Fruit fly (Drosophila melanogaster) whole organism, embryonic: ENCODE data around the gene Lerp.

Experiments
- BEAF-32 ChIP-seq: fragments of 200-800 bp; sonication (Bioruptor generic); optimal IDR thresholded peaks from 3 replicates; lab custom pipeline; 2017; ENCODE audit warnings: missing biosample characterization, missing genetic modification characterization, mild to moderate bottlenecking, moderate library complexity, missing genetic modification reagents
- CG11696 ChIP-seq: fragments of 200-800 bp; sonication (Bioruptor generic); IDR thresholded peaks from 2 replicates; pipeline ENCODE4 v1.3.6; 2022; ENCODE audit warnings: missing biosample characterization, missing genetic modification characterization
- CG12659 ChIP-seq: fragments of 200-800 bp; sonication (Bioruptor generic); optimal IDR thresholded peaks from 3 replicates; lab custom pipeline; 2017; ENCODE audit warnings: mild to moderate bottlenecking, missing biosample characterization, missing genetic modification reagents, missing genetic modification characterization
- CG15514 ChIP-seq: fragments of 200-800 bp; sonication (Bioruptor generic); optimal IDR thresholded peaks from 3 replicates; lab custom pipeline; 2017; ENCODE audit warnings: missing biosample characterization, missing genetic modification characterization, mild to moderate bottlenecking, moderate library complexity, missing genetic modification reagents
- CG1603 ChIP-seq: fragments of 200-800 bp; sonication (Bioruptor generic); optimal IDR thresholded peaks from 2 replicates; lab custom pipeline; 2019; ENCODE audit warnings: missing biosample characterization, mild to moderate bottlenecking, missing genetic modification characterization, moderate library complexity
- CG16813 ChIP-seq: fragments of 200-800 bp; sonication (Bioruptor generic); IDR thresholded peaks from 3 replicates; pipeline ENCODE4 v1.3.6; 2022; ENCODE audit warnings: missing biosample characterization, missing genetic modification characterization; ENCODE audit not compliant: partially characterized antibody
- CG17361 ChIP-seq: fragments of 200-800 bp; sonication (Bioruptor generic); IDR thresholded peaks from 3 replicates; pipeline ENCODE4 v1.3.6; 2022; ENCODE audit warnings: missing biosample characterization, missing genetic modification characterization
- CG17385 ChIP-seq: fragments of 200-800 bp; sonication (Bioruptor generic); optimal IDR thresholded peaks from 3 replicates; lab custom pipeline; 2018; ENCODE audit warnings: missing biosample characterization, mild to moderate bottlenecking, missing genetic modification characterization
- CG17829 ChIP-seq: fragments of 200-800 bp; optimal IDR thresholded peaks from 2 replicates; lab custom pipeline; 2019; ENCODE audit warnings: missing biosample characterization, mild to moderate bottlenecking, missing genetic modification characterization, moderate library complexity
- CG2712 ChIP-seq: fragments of 200-800 bp; optimal IDR thresholded peaks from 3 replicates; lab custom pipeline; 2019; ENCODE audit warnings: missing biosample characterization, mild to moderate bottlenecking, missing genetic modification characterization, moderate library complexity
- CG3281 ChIP-seq: fragments of 200-800 bp; sonication (Bioruptor generic); optimal IDR thresholded peaks from 3 replicates; lab custom pipeline; 2017; ENCODE audit warnings: missing biosample characterization, mild to moderate bottlenecking, missing genetic modification characterization
- CG33213 ChIP-seq: fragments of 200-800 bp; sonication (Bioruptor generic); optimal IDR thresholded peaks from 3 replicates; lab custom pipeline; 2016; ENCODE audit warnings: missing biosample characterization, missing genetic modification characterization
- CG34376 ChIP-seq: fragments of 200-800 bp; sonication (Bioruptor generic); optimal IDR thresholded peaks from 2 replicates; lab custom pipeline; 2018; ENCODE audit warnings: missing biosample characterization, mild to moderate bottlenecking, missing genetic modification characterization
- CG3995 ChIP-seq: fragments of 200-800 bp; sonication (Bioruptor generic); optimal IDR thresholded peaks from 3 replicates; lab custom pipeline; 2016; ENCODE audit warnings: missing biosample characterization, missing genetic modification characterization
- CG6791 ChIP-seq: fragments of 200-800 bp; sonication (Bioruptor generic); IDR thresholded peaks from 3 replicates; pipeline ENCODE4 v1.3.6; 2022; ENCODE audit warnings: missing biosample characterization, missing genetic modification characterization; ENCODE audit not compliant: partially characterized antibody
- CG9437 ChIP-seq: fragments of 200-800 bp; sonication (Bioruptor generic); optimal IDR thresholded peaks from 2 replicates; lab custom pipeline; 2018; ENCODE audit warnings: missing biosample characterization, mild to moderate bottlenecking, missing genetic modification characterization
- CG9727 ChIP-seq: fragments of 200-800 bp; sonication (Bioruptor generic); optimal IDR thresholded peaks from 3 replicates; lab custom pipeline; 2017; ENCODE audit warnings: missing biosample characterization, mild to moderate bottlenecking, missing genetic modification characterization
- Camta ChIP-seq: fragments of 200-800 bp; sonication (Bioruptor generic); optimal IDR thresholded peaks from 2 replicates; lab custom pipeline; 2016; ENCODE audit warnings: missing biosample characterization, missing genetic modification characterization
- CoRest ChIP-seq: fragments of 200-800 bp; sonication (Bioruptor generic); optimal IDR thresholded peaks from 3 replicates; lab custom pipeline; 2018; ENCODE audit warnings: missing biosample characterization, mild to moderate bottlenecking, missing genetic modification characterization, moderate library complexity
- CrebB ChIP-seq: fragments of 200-800 bp; sonication (Bioruptor generic); optimal IDR thresholded peaks from 3 replicates; lab custom pipeline; 2018; ENCODE audit warnings: missing biosample characterization, mild to moderate bottlenecking, missing genetic modification characterization
- Dp ChIP-seq: fragments of 200-800 bp; sonication (Bioruptor generic); optimal IDR thresholded peaks from 2 replicates; lab custom pipeline; 2018; ENCODE audit warnings: missing biosample characterization, mild to moderate bottlenecking, missing genetic modification characterization, moderate library complexity
- E2f2 ChIP-seq: fragments of 200-800 bp; sonication (Bioruptor generic); IDR thresholded peaks from 2 replicates; pipeline ENCODE4 v1.3.6; 2022; ENCODE audit warnings: missing biosample characterization, missing genetic modification characterization
- Eip74EF ChIP-seq, 2 experiments: fragments of 200-800 bp in 1 of 2; fragments of >200 bp in 1 of 2; sonication (Bioruptor generic) in 1 of 2; optimal IDR thresholded peaks; 2 replicates each; lab custom pipeline; 2017 to 2019; ENCODE audit warnings: missing biosample characterization in 2 of 2, missing genetic modification characterization in 2 of 2, mild to moderate bottlenecking in 1 of 2, moderate library complexity in 1 of 2
- Ets97D ChIP-seq: fragments of 200-800 bp; sonication (Bioruptor generic); optimal IDR thresholded peaks from 3 replicates; lab custom pipeline; 2016; ENCODE audit warnings: missing biosample characterization, missing genetic modification characterization
- HHEX ChIP-seq: fragments of 200-800 bp; sonication (Bioruptor generic); optimal IDR thresholded peaks from 3 replicates; lab custom pipeline; 2017; ENCODE audit warnings: missing biosample characterization, mild to moderate bottlenecking, missing genetic modification characterization, missing genetic modification reagents
- Hand ChIP-seq: fragments of 200-800 bp; sonication (Bioruptor generic); optimal IDR thresholded peaks from 2 replicates; lab custom pipeline; 2017; ENCODE audit warnings: mild to moderate bottlenecking, missing biosample characterization, missing genetic modification reagents, missing genetic modification characterization
- HmgZ ChIP-seq: fragments of 200-800 bp; sonication (Bioruptor generic); optimal IDR thresholded peaks from 2 replicates; lab custom pipeline; 2018; ENCODE audit warnings: missing biosample characterization, mild to moderate bottlenecking, missing genetic modification characterization
- Med ChIP-seq: fragments of 200-800 bp; sonication (Bioruptor generic); peaks from one replicate; lab custom pipeline; 2016; ENCODE audit warnings: missing biosample characterization, missing genetic modification characterization, mild to moderate bottlenecking, inconsistent platforms, moderate library complexity
- Myb ChIP-seq: fragments of 200-800 bp; sonication (Bioruptor generic); optimal IDR thresholded peaks from 2 replicates; lab custom pipeline; 2016; ENCODE audit warnings: missing biosample characterization, missing genetic modification characterization
- Opbp ChIP-seq: fragments of 200-800 bp; sonication (Bioruptor generic); IDR thresholded peaks from 3 replicates; pipeline ENCODE4 v1.3.6; 2022; ENCODE audit warnings: missing biosample characterization, missing genetic modification characterization; ENCODE audit not compliant: partially characterized antibody
- Sin3A ChIP-seq: fragments of >200 bp; optimal IDR thresholded peaks from 2 replicates; lab custom pipeline; 2018
- Trl ChIP-seq, 3 experiments: fragments of >200 bp in 2 of 3; fragments of 200-800 bp in 1 of 3; sonication (Bioruptor generic) in 1 of 3; optimal IDR thresholded peaks; 2 replicates in 1 of 3; 3 replicates in 2 of 3; lab custom pipeline; 2016 to 2017; ENCODE audit warnings: missing biosample characterization in 1 of 3, missing genetic modification characterization in 1 of 3
- ato ChIP-seq: fragments of 200-800 bp; sonication (Bioruptor generic); IDR thresholded peaks from 2 replicates; pipeline ENCODE4 v1.3.6; 2022; ENCODE audit warnings: missing biosample characterization, missing genetic modification characterization; ENCODE audit not compliant: partially characterized antibody
- chinmo ChIP-seq: fragments of 200-800 bp; sonication (Bioruptor generic); IDR thresholded peaks from 4 replicates; pipeline ENCODE4 v1.3.6; 2022; ENCODE audit warnings: missing biosample characterization, missing genetic modification characterization; ENCODE audit not compliant: partially characterized antibody
- crp ChIP-seq, 2 experiments: fragments of 200-800 bp; sonication (Bioruptor generic); optimal IDR thresholded peaks; 2 replicates in 1 of 2; 3 replicates in 1 of 2; lab custom pipeline; 2017; ENCODE audit warnings: missing biosample characterization in 2 of 2, missing genetic modification characterization in 2 of 2, mild to moderate bottlenecking in 1 of 2, moderate library complexity in 1 of 2
- gem ChIP-seq: fragments of 200-800 bp; sonication (Bioruptor generic); optimal IDR thresholded peaks from 2 replicates; lab custom pipeline; 2019; ENCODE audit warnings: missing biosample characterization, mild to moderate bottlenecking, missing genetic modification characterization, moderate library complexity
- insv ChIP-seq, 2 experiments: fragments of 200-800 bp; sonication (Bioruptor generic); optimal IDR thresholded peaks; 3 replicates each; lab custom pipeline; 2016 to 2018; ENCODE audit warnings: missing biosample characterization in 2 of 2, missing genetic modification characterization in 2 of 2
- nmo ChIP-seq: fragments of 200-800 bp; sonication (Bioruptor generic); optimal IDR thresholded peaks from 2 replicates; lab custom pipeline; 2018; ENCODE audit warnings: missing biosample characterization, mild to moderate bottlenecking, missing genetic modification characterization, moderate library complexity
- onecut ChIP-seq: fragments of 200-800 bp; sonication (Bioruptor generic); IDR thresholded peaks from 2 replicates; pipeline ENCODE4 v1.3.6; 2022; ENCODE audit warnings: missing biosample characterization, missing genetic modification characterization
- ranshi ChIP-seq: fragments of 200-800 bp; sonication (Bioruptor generic); IDR thresholded peaks from 2 replicates; pipeline ENCODE4 v1.3.6; 2022; ENCODE audit warnings: missing biosample characterization, missing genetic modification characterization
- row ChIP-seq: fragments of 200-800 bp; sonication (Bioruptor generic); IDR thresholded peaks from 3 replicates; pipeline ENCODE4 v1.3.6; 2022; ENCODE audit warnings: missing biosample characterization, missing genetic modification characterization
- scrt ChIP-seq: fragments of 200-800 bp; sonication (Bioruptor generic); optimal IDR thresholded peaks from 2 replicates; lab custom pipeline; 2018; ENCODE audit warnings: missing biosample characterization, mild to moderate bottlenecking, missing genetic modification characterization, moderate library complexity
- stwl ChIP-seq: fragments of 200-800 bp; sonication (Bioruptor generic); optimal IDR thresholded peaks from 3 replicates; lab custom pipeline; 2018; ENCODE audit warnings: missing biosample characterization, mild to moderate bottlenecking, missing genetic modification characterization, moderate library complexity
- trem ChIP-seq: fragments of 200-800 bp; optimal IDR thresholded peaks from 3 replicates; lab custom pipeline; 2019; ENCODE audit warnings: missing biosample characterization, mild to moderate bottlenecking, missing genetic modification characterization, moderate library complexity
- ttk ChIP-seq: fragments of 200-800 bp; sonication (Bioruptor generic); IDR thresholded peaks from 2 replicates; pipeline ENCODE4 v2.1.2; 2022; ENCODE audit warnings: missing biosample characterization, missing genetic modification characterization
- vvl ChIP-seq: fragments of 200-800 bp; sonication (Bioruptor generic); IDR thresholded peaks from 2 replicates; pipeline ENCODE4 v1.3.6; 2022; ENCODE audit warnings: missing biosample characterization, missing genetic modification characterization
- wor ChIP-seq: fragments of 200-800 bp; sonication (Bioruptor generic); IDR thresholded peaks from 2 replicates; pipeline ENCODE4 v1.3.6; 2022; ENCODE audit warnings: missing biosample characterization, missing genetic modification characterization
- yki ChIP-seq: fragments of >200 bp; optimal IDR thresholded peaks from 3 replicates; lab custom pipeline; 2018

Gene Lerp

DNA sequence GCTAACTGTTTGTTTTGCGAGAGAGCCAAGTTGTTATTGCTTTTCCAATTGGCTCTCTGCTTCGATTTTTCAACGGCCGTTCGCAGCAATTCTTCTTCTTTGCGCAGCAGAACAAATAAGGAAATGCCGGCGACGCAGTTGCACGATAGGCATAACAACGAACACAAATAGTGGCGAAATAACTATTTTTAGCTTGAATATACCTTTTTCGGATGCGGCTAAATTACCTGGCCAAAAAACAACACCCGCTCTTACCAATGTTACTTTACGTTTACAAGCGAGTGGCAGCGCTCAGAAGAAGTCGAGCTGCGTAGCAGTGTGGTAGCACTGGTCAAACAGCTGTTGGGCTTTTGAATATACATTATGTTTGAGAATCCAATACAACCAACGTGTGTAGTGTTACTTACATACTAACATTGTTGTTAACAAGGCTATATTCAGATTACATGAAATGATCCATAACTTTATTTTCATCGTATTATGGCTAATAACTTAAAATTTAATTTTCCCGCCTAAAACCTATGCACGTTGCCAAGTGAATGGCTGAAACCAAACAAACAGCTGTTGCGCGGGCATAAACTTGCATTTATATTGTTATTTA, at the start of gene Lerp, which contains the start of gene IntS12:
Gene Lerp, minus strand, starts transcription at position 283 of the 601 bp plus-strand sequence.
Gene IntS12, plus strand, starts transcription at position 529 of the 601 bp plus-strand sequence.
- TF ChIP-seq insv (GFP tag; optimal IDR thresholded peaks at IDR 0.05; lab: Kevin White, UChicago) (peak in 1 of 2 experiments; percentile 46), CG16813 (GFP tag; lab: Robert Waterston, UW) (peak; percentile 39; the same call in 1 of the 3 replicates), CG2712 (tag; lab: Kevin White, UChicago) (peak; percentile 17), chinmo (GFP tag; lab: Robert Waterston, UW) (0 out of 4 replicates have a peak, but pooled peaks have one; percentile 31), CG6791 (GFP tag; lab: Robert Waterston, UW) (0 out of 3 replicates have a peak, but pooled peaks have one; percentile 17), CG17385 (GFP tag; lab: Kevin White, UChicago) (peak; percentile 86), Opbp (GFP tag; lab: Robert Waterston, UW) (no peak), nmo (GFP tag; lab: Kevin White, UChicago) (peak; percentile 36), yki (peak; percentile 21), ranshi (GFP tag; lab: Robert Waterston, UW) (0 out of 2 replicates have a peak, but pooled peaks have one; percentile 10), CG3995 (GFP tag; lab: Kevin White, UChicago) (peak; percentile 66), ato (GFP tag; lab: Robert Waterston, UW) (no peak), CG15514 (GFP tag; lab: Kevin White, UChicago) (peak; percentile 15), ttk (GFP tag; lab: Robert Waterston, UW) (no peak), CG11696 (GFP tag; lab: Robert Waterston, UW) (no peak), Med (peak; percentile 63), CG1603 (tag; lab: Kevin White, UChicago) (peak; percentile 54), Camta (GFP tag; lab: Kevin White, UChicago) (peak; percentile 28), Eip74EF (GFP tag; optimal IDR thresholded peaks at IDR 0.05; lab: Kevin White, UChicago) (no peak), crp (GFP tag; optimal IDR thresholded peaks at IDR 0.05; lab: Kevin White, UChicago) (peak; percentile 91 to 98), onecut (GFP tag; lab: Robert Waterston, UW) (peak; percentile 98), CG17829 (peak; percentile 26), CG12659 (GFP tag; lab: Kevin White, UChicago) (peak; percentile 24), HmgZ (tag; lab: Kevin White, UChicago) (peak; percentile 26), Sin3A (peak; percentile 81), CG3281 (GFP tag; lab: Kevin White, UChicago) (no peak), trem (tag; lab: Kevin White, UChicago) (peak; percentile 92), Dp (GFP tag; lab: Kevin White, UChicago) (peak; percentile 82), wor (GFP tag; lab: Robert Waterston, UW) (no peak), Myb (GFP tag; lab: Kevin White, UChicago) (peak; percentile 79), E2f2 (GFP tag; lab: Robert Waterston, UW) (peak; percentile 88), Hand (GFP tag; lab: Kevin White, UChicago) (no peak), row (no peak), stwl (tag; lab: Kevin White, UChicago) (peak; percentile 72), HHEX (GFP tag; lab: Kevin White, UChicago) (no peak), Trl (optimal IDR thresholded peaks at IDR 0.05; lab: Kevin White, UChicago) (peak in 1 of 2 experiments; percentile 56), Trl (GFP tag; optimal IDR thresholded peaks at IDR 0.05; lab: Kevin White, UChicago) (no peak), gem (tag; lab: Kevin White, UChicago) (no peak), BEAF-32 (GFP tag; lab: Kevin White, UChicago) (peak; percentile 28), scrt (GFP tag; lab: Kevin White, UChicago) (peak; percentile 65), CrebB (tag; lab: Kevin White, UChicago) (no peak), CG9727 (GFP tag; lab: Kevin White, UChicago) (no peak), Ets97D (GFP tag; lab: Kevin White, UChicago) (peak; percentile 62), CG9437 (GFP tag; lab: Kevin White, UChicago) (peak; percentile 94), vvl (0 out of 2 replicates have a peak, but pooled peaks have one; percentile 16), CoRest (tag; lab: Kevin White, UChicago) (peak; percentile 50), CG17361 (GFP tag; lab: Robert Waterston, UW) (0 out of 3 replicates have a peak, but pooled peaks have one; percentile 15), CG33213 (GFP tag; lab: Kevin White, UChicago) (no peak), CG34376 (GFP tag; lab: Kevin White, UChicago) (no peak)
